Fruit fly (Drosophila melanogaster) whole organism, embryonic: Measurements from ENCODE around the gene CG34408.
A peak's percentile ranks its signal among the peaks of the same experiment; 100 is the strongest.

Experiments
- Awh ChIP-seq: fragments of 200-800 bp; sonication (Bioruptor generic); IDR thresholded peaks from 2 replicates; pipeline ENCODE4, ENCODE4 v1.3.6; 2022; ENCODE audit warnings: missing biosample characterization, missing genetic modification characterization
- Bdp1 ChIP-seq: fragments of 200-800 bp; sonication (Bioruptor generic); optimal IDR thresholded peaks from 3 replicates; lab custom pipeline; 2016; ENCODE audit warnings: missing biosample characterization, missing genetic modification characterization
- Bgb ChIP-seq: fragments of 200-800 bp; sonication (Bioruptor generic); IDR thresholded peaks from 2 replicates; pipeline ENCODE4 v1.3.6; 2022; ENCODE audit warnings: missing biosample characterization, missing genetic modification characterization; ENCODE audit not compliant: partially characterized antibody
- C15 ChIP-seq: fragments of 200-800 bp; sonication (Bioruptor generic); IDR thresholded peaks from 3 replicates; pipeline ENCODE4 v1.3.6; 2022; ENCODE audit warnings: missing biosample characterization, missing genetic modification characterization
- CG11456 ChIP-seq: fragments of 200-800 bp; sonication (Bioruptor generic); IDR thresholded peaks from 3 replicates; pipeline ENCODE4 v1.3.6; 2022; ENCODE audit warnings: missing biosample characterization, missing genetic modification characterization
- CG13424 ChIP-seq: fragments of 200-800 bp; sonication (Bioruptor generic); optimal IDR thresholded peaks from 2 replicates; lab custom pipeline; 2019; ENCODE audit warnings: missing biosample characterization, mild to moderate bottlenecking, missing genetic modification characterization, moderate library complexity
- CG14014 ChIP-seq: fragments of 200-800 bp; sonication (Bioruptor generic); IDR thresholded peaks from 2 replicates; pipeline ENCODE4 v1.3.6; 2022; ENCODE audit warnings: missing biosample characterization, missing genetic modification characterization
- CG14441 ChIP-seq: fragments of 200-800 bp; sonication (Bioruptor generic); IDR thresholded peaks from 2 replicates; pipeline ENCODE4 v1.3.6; 2022; ENCODE audit warnings: missing biosample characterization, missing genetic modification characterization
- CG17328 ChIP-seq: fragments of 200-800 bp; sonication (Bioruptor generic); IDR thresholded peaks from 2 replicates; pipeline ENCODE4 v1.3.6; 2022; ENCODE audit warnings: missing biosample characterization, missing genetic modification characterization
- CG17612 ChIP-seq: fragments of 200-800 bp; sonication (Bioruptor generic); IDR thresholded peaks from 2 replicates; pipeline ENCODE4 v1.3.6; 2022; ENCODE audit warnings: missing biosample characterization, missing genetic modification characterization
- CG17829 ChIP-seq: fragments of 200-800 bp; optimal IDR thresholded peaks from 2 replicates; lab custom pipeline; 2019; ENCODE audit warnings: missing biosample characterization, mild to moderate bottlenecking, missing genetic modification characterization, moderate library complexity
- CG2712 ChIP-seq: fragments of 200-800 bp; optimal IDR thresholded peaks from 3 replicates; lab custom pipeline; 2019; ENCODE audit warnings: missing biosample characterization, mild to moderate bottlenecking, missing genetic modification characterization, moderate library complexity
- CG31224 ChIP-seq: fragments of 200-800 bp; sonication (Bioruptor generic); IDR thresholded peaks from 2 replicates; pipeline ENCODE4 v1.3.6; 2022; ENCODE audit warnings: missing biosample characterization, missing genetic modification characterization
- CG33557 ChIP-seq: fragments of 200-800 bp; sonication (Bioruptor generic); optimal IDR thresholded peaks from 2 replicates; lab custom pipeline; 2019; ENCODE audit warnings: missing biosample characterization, mild to moderate bottlenecking, missing genetic modification characterization, moderate library complexity
- CG3995 ChIP-seq: fragments of 200-800 bp; sonication (Bioruptor generic); optimal IDR thresholded peaks from 3 replicates; lab custom pipeline; 2016; ENCODE audit warnings: missing biosample characterization, missing genetic modification characterization
- CG4360 ChIP-seq: fragments of 200-800 bp; sonication (Bioruptor generic); IDR thresholded peaks from 2 replicates; pipeline ENCODE4 v1.3.6; 2022; ENCODE audit warnings: missing biosample characterization, missing genetic modification characterization
- CG7839 ChIP-seq: fragments of 200-800 bp; sonication (Bioruptor generic); optimal IDR thresholded peaks from 3 replicates; lab custom pipeline; 2018; ENCODE audit warnings: missing biosample characterization, mild to moderate bottlenecking, missing genetic modification characterization, moderate library complexity
- CG7987 ChIP-seq: fragments of 200-800 bp; sonication (Bioruptor generic); optimal IDR thresholded peaks from 2 replicates; lab custom pipeline; 2018; ENCODE audit warnings: missing biosample characterization, mild to moderate bottlenecking, missing genetic modification characterization, moderate library complexity
- CG8388 ChIP-seq: fragments of 200-800 bp; sonication (Bioruptor generic); optimal IDR thresholded peaks from 2 replicates; lab custom pipeline; 2019; ENCODE audit warnings: missing biosample characterization, mild to moderate bottlenecking, missing genetic modification characterization, moderate library complexity
- CG9797 ChIP-seq: fragments of 200-800 bp; sonication (Bioruptor generic); optimal IDR thresholded peaks from 3 replicates; lab custom pipeline; 2018; ENCODE audit warnings: missing biosample characterization, mild to moderate bottlenecking, missing genetic modification characterization
- CG9817 ChIP-seq: fragments of 200-800 bp; sonication (Bioruptor generic); optimal IDR thresholded peaks from 2 replicates; lab custom pipeline; 2018; ENCODE audit warnings: missing biosample characterization, mild to moderate bottlenecking, missing genetic modification characterization, moderate library complexity
- Chrac-16 ChIP-seq: fragments of 200-800 bp; sonication (Bioruptor generic); optimal IDR thresholded peaks from 3 replicates; lab custom pipeline; 2016; ENCODE audit warnings: missing biosample characterization, missing genetic modification characterization
- Fer1 ChIP-seq: fragments of 200-800 bp; sonication (Bioruptor generic); optimal IDR thresholded peaks from 2 replicates; lab custom pipeline; 2017; ENCODE audit warnings: missing biosample characterization, mild to moderate bottlenecking, missing genetic modification characterization
- Hey ChIP-seq: fragments of 200-800 bp; sonication (Bioruptor generic); optimal IDR thresholded peaks from 3 replicates; lab custom pipeline; 2018; ENCODE audit warnings: missing biosample characterization, mild to moderate bottlenecking, missing genetic modification characterization
- MBD-R2 ChIP-seq: fragments of 200-800 bp; sonication (Bioruptor generic); IDR thresholded peaks from 2 replicates; pipeline ENCODE4 v1.3.6; 2022; ENCODE audit warnings: missing biosample characterization, missing genetic modification characterization
- Med ChIP-seq: fragments of 200-800 bp; sonication (Bioruptor generic); peaks from one replicate; lab custom pipeline; 2016; ENCODE audit warnings: missing biosample characterization, missing genetic modification characterization, mild to moderate bottlenecking, inconsistent platforms, moderate library complexity
- Mrtf ChIP-seq: fragments of 200-800 bp; sonication (Bioruptor generic); IDR thresholded peaks from 3 replicates; pipeline ENCODE4 v1.3.6; 2022; ENCODE audit warnings: missing biosample characterization, missing genetic modification characterization
- NC2α ChIP-seq: fragments of 200-800 bp; sonication (Bioruptor generic); optimal IDR thresholded peaks from 2 replicates; lab custom pipeline; 2016; ENCODE audit warnings: missing biosample characterization, missing genetic modification characterization
- NfI ChIP-seq: fragments of 200-800 bp; sonication (Bioruptor generic); optimal IDR thresholded peaks from 3 replicates; lab custom pipeline; 2018; ENCODE audit warnings: missing biosample characterization, mild to moderate bottlenecking, missing genetic modification characterization, moderate library complexity
- Oli ChIP-seq: fragments of 200-800 bp; sonication (Bioruptor generic); optimal IDR thresholded peaks from 2 replicates; lab custom pipeline; 2018; ENCODE audit warnings: missing biosample characterization, mild to moderate bottlenecking, missing genetic modification characterization, moderate library complexity
- Opbp ChIP-seq: fragments of 200-800 bp; sonication (Bioruptor generic); IDR thresholded peaks from 3 replicates; pipeline ENCODE4 v1.3.6; 2022; ENCODE audit warnings: missing biosample characterization, missing genetic modification characterization; ENCODE audit not compliant: partially characterized antibody
- Optix ChIP-seq: fragments of 200-800 bp; sonication (Bioruptor generic); IDR thresholded peaks from 3 replicates; pipeline ENCODE4 v1.3.6; 2022; ENCODE audit warnings: missing biosample characterization, missing genetic modification characterization
- PHDP ChIP-seq: fragments of 200-800 bp; sonication (Bioruptor generic); optimal IDR thresholded peaks from 3 replicates; lab custom pipeline; 2018; ENCODE audit warnings: missing biosample characterization, mild to moderate bottlenecking, missing genetic modification characterization, moderate library complexity
- Side ChIP-seq: fragments of 200-800 bp; sonication (Bioruptor generic); optimal IDR thresholded peaks from 2 replicates; lab custom pipeline; 2016; ENCODE audit warnings: missing biosample characterization, missing genetic modification characterization
- ase ChIP-seq: fragments of 200-800 bp; sonication (Bioruptor generic); IDR thresholded peaks from 3 replicates; pipeline ENCODE4 v1.3.6; 2022; ENCODE audit warnings: missing biosample characterization, missing genetic modification characterization
- chif ChIP-seq, 2 experiments: fragments of 200-800 bp; sonication (Bioruptor generic); optimal IDR thresholded peaks; 3 replicates each; lab custom pipeline; 2016; ENCODE audit warnings: missing biosample characterization in 2 of 2, missing genetic modification characterization in 2 of 2
- da ChIP-seq: fragments of 200-800 bp; sonication (Bioruptor generic); optimal IDR thresholded peaks from 2 replicates; lab custom pipeline; 2016; ENCODE audit warnings: missing biosample characterization, missing genetic modification characterization
- dati ChIP-seq: fragments of 200-800 bp; sonication (Bioruptor generic); IDR thresholded peaks from 2 replicates; pipeline ENCODE4 v1.3.6; 2022; ENCODE audit warnings: missing biosample characterization, missing genetic modification characterization
- fd96Cb ChIP-seq: fragments of 200-800 bp; sonication (Bioruptor generic); optimal IDR thresholded peaks from 2 replicates; lab custom pipeline; 2018; ENCODE audit warnings: missing biosample characterization, mild to moderate bottlenecking, missing genetic modification characterization, moderate library complexity
- grau ChIP-seq: fragments of 200-800 bp; optimal IDR thresholded peaks from 3 replicates; lab custom pipeline; 2019; ENCODE audit warnings: missing biosample characterization, mild to moderate bottlenecking, missing genetic modification characterization, moderate library complexity
- ham ChIP-seq: fragments of 200-800 bp; sonication (Bioruptor generic); IDR thresholded peaks from 2 replicates; pipeline ENCODE4 v1.3.6; 2022; ENCODE audit warnings: missing biosample characterization, missing genetic modification characterization
- hb ChIP-seq: fragments of 200-800 bp; sonication (Bioruptor generic); IDR thresholded peaks from 3 replicates; pipeline ENCODE4 v1.3.6; 2022; ENCODE audit warnings: missing biosample characterization, missing genetic modification characterization; ENCODE audit not compliant: partially characterized antibody
- lmd ChIP-seq: fragments of 200-800 bp; sonication (Bioruptor generic); IDR thresholded peaks from 2 replicates; pipeline ENCODE4 v1.3.6; 2022; ENCODE audit warnings: missing biosample characterization, missing genetic modification characterization
- nau ChIP-seq: fragments of 200-800 bp; sonication (Bioruptor generic); optimal IDR thresholded peaks from 3 replicates; lab custom pipeline; 2017; ENCODE audit warnings: missing biosample characterization, mild to moderate bottlenecking, missing genetic modification characterization, missing genetic modification reagents
- pan ChIP-seq, 4 experiments: fragments of >200 bp in 3 of 4; fragments of 200-800 bp in 1 of 4; sonication (Bioruptor generic) in 1 of 4; optimal IDR thresholded peaks in 3 of 4; IDR thresholded peaks in 1 of 4; 2 replicates each; pipeline versions ENCODE4 v1.3.6 to Lab custom; 2017 to 2022; ENCODE audit warnings: missing biosample characterization in 2 of 4, missing genetic modification characterization in 2 of 4, mixed read lengths in 1 of 4
- scrt ChIP-seq: fragments of 200-800 bp; sonication (Bioruptor generic); optimal IDR thresholded peaks from 2 replicates; lab custom pipeline; 2018; ENCODE audit warnings: missing biosample characterization, mild to moderate bottlenecking, missing genetic modification characterization, moderate library complexity
- sens ChIP-seq: fragments of 200-800 bp; sonication (Bioruptor generic); peaks from one replicate; lab custom pipeline; 2016; ENCODE audit warnings: missing biosample characterization, missing genetic modification characterization
- ssp ChIP-seq: fragments of 200-800 bp; sonication (Bioruptor generic); IDR thresholded peaks from 2 replicates; pipeline ENCODE4 v1.3.6; 2022; ENCODE audit warnings: missing biosample characterization, missing genetic modification characterization
- stc ChIP-seq: fragments of 200-800 bp; sonication (Bioruptor generic); IDR thresholded peaks from 2 replicates; pipeline ENCODE4 v1.3.6; 2022; ENCODE audit warnings: missing biosample characterization, missing genetic modification characterization
- tin ChIP-seq: fragments of 200-800 bp; sonication (Bioruptor generic); optimal IDR thresholded peaks from 3 replicates; lab custom pipeline; 2016; ENCODE audit warnings: missing biosample characterization, missing genetic modification characterization
- trh ChIP-seq: fragments of 200-800 bp; sonication (Bioruptor generic); optimal IDR thresholded peaks from 2 replicates; lab custom pipeline; 2016; ENCODE audit warnings: missing biosample characterization, missing genetic modification characterization

The CG34408 gene

DNA sequence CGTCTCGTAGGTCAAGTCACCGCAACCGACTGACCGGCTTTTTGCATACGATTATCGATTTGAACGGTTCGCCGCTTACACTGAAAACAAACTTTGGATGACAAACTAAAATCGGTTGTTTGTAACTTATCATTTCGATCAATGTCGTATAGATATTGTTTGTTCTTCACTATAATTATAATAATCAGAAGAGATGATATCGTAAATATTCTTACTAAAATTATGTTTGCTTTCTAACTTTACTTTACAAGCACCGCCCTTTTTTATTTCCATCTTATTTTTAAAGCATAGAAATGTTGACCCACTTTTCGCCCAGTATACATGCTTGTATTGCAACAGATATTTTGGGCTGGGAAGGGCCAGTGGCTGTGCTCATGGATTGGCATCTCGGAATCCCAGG, 13.2 kb downstream of the CG34408 start, which contains the start of gene CG2961 (continued):
- TF ChIP-seq C15 (no peak), CG31224 (GFP tag; lab: Robert Waterston, UW) (no peak), Bdp1 (no peak), MBD-R2 (GFP tag; lab: Robert Waterston, UW) (no peak), PHDP (tag; lab: Kevin White, UChicago) (peak; percentile 25), dati (no peak), CG9797 (GFP tag; lab: Kevin White, UChicago) (no peak), ssp (GFP tag; lab: Robert Waterston, UW) (0 out of 2 replicates have a peak, but pooled peaks have one; percentile 11), CG14014 (GFP tag; lab: Robert Waterston, UW) (no peak), CG8388 (GFP tag; lab: Kevin White, UChicago) (peak; percentile 1), CG33557 (GFP tag; lab: Kevin White, UChicago) (no peak), CG17328 (GFP tag; lab: Robert Waterston, UW) (0 out of 2 replicates have a peak, but pooled peaks have one; percentile 8), Side (GFP tag; lab: Kevin White, UChicago) (no peak), CG11456 (no peak), CG2712 (peak; percentile 33), chif (GFP tag; optimal IDR thresholded peaks at IDR 0.05; lab: Kevin White, UChicago) (no peak), pan (optimal IDR thresholded peaks at IDR 0.05; lab: Kevin White, UChicago) (no peak), pan (GFP tag; optimal IDR thresholded peaks at IDR 0.05 in 1 of 2, IDR thresholded peaks at IDR 0.05 in 1 of 2) (peak in 1 of 2 experiments; percentile 57), CG3995 (GFP tag; lab: Kevin White, UChicago) (no peak), lmd (GFP tag; lab: Robert Waterston, UW) (peak; percentile 14; the same call in 1 of the 2 replicates), fd96Cb (peak; percentile 32), CG13424 (tag; lab: Kevin White, UChicago) (peak; percentile 60), CG7839 (tag; lab: Kevin White, UChicago) (peak; percentile 22), Mrtf (0 out of 3 replicates have a peak, but pooled peaks have one; percentile 25), Bgb (GFP tag; lab: Robert Waterston, UW) (no peak), CG9817 (tag; lab: Kevin White, UChicago) (peak; percentile 10), NC2α (no peak), scrt (GFP tag; lab: Kevin White, UChicago) (no peak), hb (GFP tag; lab: Robert Waterston, UW) (no peak), Opbp (no peak), CG4360 (no peak), tin (GFP tag; lab: Kevin White, UChicago) (no peak), Awh (GFP tag; lab: Robert Waterston, UW) (0 out of 2 replicates have a peak, but pooled peaks have one; percentile 17), sens (GFP tag; lab: Kevin White, UChicago) (peak; percentile 83), Oli (peak; percentile 47), ase (0 out of 3 replicates have a peak, but pooled peaks have one; percentile 8), CG14441 (GFP tag; lab: Robert Waterston, UW) (0 out of 2 replicates have a peak, but pooled peaks have one; percentile 30), CG17829 (peak; percentile 1), CG17612 (peak; percentile 26; the same call in 1 of the 2 replicates), Fer1 (peak; percentile 5), NfI (GFP tag; lab: Kevin White, UChicago) (peak; percentile 2), da (GFP tag; lab: Kevin White, UChicago) (no peak), Med (GFP tag; lab: Kevin White, UChicago) (peak; percentile 79), Optix (no peak), nau (GFP tag; lab: Kevin White, UChicago) (peak; percentile 8), ham (GFP tag; lab: Robert Waterston, UW) (no peak), CG7987 (GFP tag; lab: Kevin White, UChicago) (no peak), stc (peak; percentile 52), grau (tag; lab: Kevin White, UChicago) (peak; percentile 45), Hey (tag; lab: Kevin White, UChicago) (no peak), trh (GFP tag; lab: Kevin White, UChicago) (no peak), Chrac-16 (GFP tag; lab: Kevin White, UChicago) (no peak)
